Fruit fly (Drosophila melanogaster) whole organism, wandering third instar larva: ENCODE data around the gene CG8003.

Experiments used
- OdsH ChIP-seq: fragments of 200-800 bp; sonication (Bioruptor generic); optimal IDR thresholded peaks from 2 replicates; lab custom pipeline; 2016; ENCODE audit warnings: missing biosample characterization, mild to moderate bottlenecking, missing genetic modification characterization
- rgr ChIP-seq: fragments of 200-800 bp; sonication (Bioruptor generic); optimal IDR thresholded peaks from 3 replicates; lab custom pipeline; 2016; ENCODE audit warnings: missing biosample characterization, mild to moderate bottlenecking, missing genetic modification characterization
- sage ChIP-seq: fragments of 200-800 bp; sonication (Bioruptor generic); optimal IDR thresholded peaks from 2 replicates; lab custom pipeline; 2016; ENCODE audit warnings: missing biosample characterization, mild to moderate bottlenecking, missing genetic modification characterization

DNA sequence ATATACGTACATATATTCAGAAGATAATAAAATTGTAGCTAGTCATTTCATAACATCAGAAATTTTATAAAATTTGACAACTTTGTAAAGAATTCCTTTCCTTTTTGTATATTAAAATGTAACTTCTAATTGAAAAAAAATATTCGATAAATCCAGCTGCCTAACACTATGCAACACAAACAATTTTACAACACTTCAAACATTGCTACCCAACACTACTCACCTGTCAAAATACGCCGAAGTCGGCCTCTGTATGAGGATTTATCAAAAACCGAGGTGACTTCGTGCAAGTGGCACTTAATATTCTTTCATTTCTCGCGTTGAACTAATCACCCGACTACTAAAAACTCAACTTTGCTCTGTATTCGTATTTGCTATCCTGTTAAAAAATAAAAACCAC lies 25.4 kb downstream of the CG8003 start:
- no peak for TF ChIP-seq sage (GFP tag; lab: Kevin White, UChicago)
- no peak for TF ChIP-seq OdsH (GFP tag; lab: Kevin White, UChicago)
- no peak for TF ChIP-seq rgr (GFP tag; lab: Kevin White, UChicago)
